Worm (Caenorhabditis elegans): ENCODE measurements around the gene fkb-3.

Gene fkb-3

ce11 chrV:7237133-7237532, 12.1 kb downstream of the fkb-3 start, which contains the start of gene hyls-1 (continued):
- TF ChIP-seq lsy-2 (tag; optimal IDR thresholded peaks at IDR 0.05) (peak in 1 of 2 experiments; percentile 86), D1046.2 (GFP tag; IDR thresholded peaks at IDR 0.05) (no peak), unc-62 (GFP tag; optimal IDR thresholded peaks at IDR 0.05 in 1 of 2) (peak in 1 of 2 experiments; percentile 92), unc-62 (tag; optimal IDR thresholded peaks at IDR 0.05) (no peak), daf-12 (tag; optimal IDR thresholded peaks at IDR 0.05) (no peak), daf-16 (GFP tag; optimal IDR thresholded peaks at IDR 0.05) (peak in 1 of 2 experiments; percentile 89), daf-16 (tag; optimal IDR thresholded peaks at IDR 0.05) (peak; percentile 90), daf-19 (GFP tag; conservative IDR thresholded peaks at IDR 0.05) (no peak), arid-1 (GFP tag; conservative IDR thresholded peaks at IDR 0.05) (peak; percentile 42; the same call in 1 of the 2 replicates), egl-43 (GFP tag; IDR thresholded peaks at IDR 0.05) (no peak), T20F7.1 (GFP tag; optimal IDR thresholded peaks at IDR 0.05) (no peak), ama-1 (optimal IDR thresholded peaks at IDR 0.05) (peak; percentile 27), php-3 (GFP tag; IDR thresholded peaks at IDR 0.05) (no peak), dmd-6 (GFP tag; IDR thresholded peaks at IDR 0.05) (peak; percentile 75), nhr-41 (GFP tag; IDR thresholded peaks at IDR 0.05) (no peak), fkh-10 (GFP tag; optimal IDR thresholded peaks at IDR 0.05) (no peak), ceh-62 (tag; optimal IDR thresholded peaks at IDR 0.05) (no peak), attf-4 (tag; optimal IDR thresholded peaks at IDR 0.05) (no peak), nhr-76 (tag; optimal IDR thresholded peaks at IDR 0.05) (no peak), Y75B8A.6 (GFP tag; IDR thresholded peaks at IDR 0.05) (no peak), nhr-77 (tag; optimal IDR thresholded peaks at IDR 0.05) (peak; percentile 71), hif-1 (tag; optimal IDR thresholded peaks at IDR 0.05) (peak in 1 of 2 experiments; percentile 84), sdz-12 (GFP tag; optimal IDR thresholded peaks at IDR 0.05) (no peak), ZK337.2 (GFP tag; IDR thresholded peaks at IDR 0.05) (no peak), Y5F2A.4 (GFP tag; optimal IDR thresholded peaks at IDR 0.05) (no peak), rbr-2 (tag; optimal IDR thresholded peaks at IDR 0.05) (peak; percentile 81), nhr-48 (tag; optimal IDR thresholded peaks at IDR 0.05) (peak; percentile 40), aha-1 (tag) (peak; percentile 89), zip-11 (GFP tag; IDR thresholded peaks at IDR 0.05) (no peak)

ce11 chrV:7239471-7239870, 14.4 kb downstream of the fkb-3 start, which contains the start of gene C05C8.1:
Gene C05C8.1, plus strand, starts transcription at chrV:7239771.
- TF ChIP-seq php-3 (GFP tag; IDR thresholded peaks at IDR 0.05): no peak
- no peak for TF ChIP-seq unc-39 (tag; optimal IDR thresholded peaks at IDR 0.05)
- TF ChIP-seq Y75B8A.6 (GFP tag; IDR thresholded peaks at IDR 0.05): no peak
- no peak for TF ChIP-seq lin-1 (GFP tag; IDR thresholded peaks at IDR 0.05)
- TF ChIP-seq zip-11 (GFP tag; IDR thresholded peaks at IDR 0.05): no peak
- TF ChIP-seq ama-1 (optimal IDR thresholded peaks at IDR 0.05): no peak
- no peak for TF ChIP-seq pqm-1 (tag; optimal IDR thresholded peaks at IDR 0.05)
- no peak for TF ChIP-seq snpc-4 (tag; optimal IDR thresholded peaks at IDR 0.05)
- TF ChIP-seq egl-43 (GFP tag; IDR thresholded peaks at IDR 0.05): no peak
- no peak for TF ChIP-seq aha-1 (tag)
- TF ChIP-seq T26A8.4 (GFP tag; IDR thresholded peaks at IDR 0.05): no peak
- TF ChIP-seq R02D3.7 (tag; optimal IDR thresholded peaks at IDR 0.05): no peak
- no peak for TF ChIP-seq zip-2 (tag; optimal IDR thresholded peaks at IDR 0.05)

ce11 chrV:7246951-7247350, 21.9 kb downstream of the fkb-3 start, which contains the start of gene C05C8.7:
Gene C05C8.7, minus strand, starts transcription at chrV:7247050.
- TF ChIP-seq unc-62 (GFP tag; optimal IDR thresholded peaks at IDR 0.05 in 1 of 2) (peak in 1 of 2 experiments; percentile 28), unc-62 (tag; optimal IDR thresholded peaks at IDR 0.05) (no peak), ztf-11 (tag; optimal IDR thresholded peaks at IDR 0.05) (no peak), mxl-3 (GFP tag; optimal IDR thresholded peaks at IDR 0.05) (peak; percentile 21), arid-1 (GFP tag; conservative IDR thresholded peaks at IDR 0.05) (no peak)

Measured in whole organism, L4 larva.